Worm (Caenorhabditis elegans) whole organism, early embryonic: Measurements from ENCODE around the gene sre-9.

ENCODE experiments used
- B0310.2 ChIP-seq: sonication (generic microtip); optimal IDR thresholded peaks from 2 replicates; lab custom pipeline; 2016; ENCODE audit warnings: mild to moderate bottlenecking, missing genetic modification characterization, missing compliant biosample characterization
- F13C5.2 ChIP-seq: sonication (generic microtip); optimal IDR thresholded peaks from 2 replicates; lab custom pipeline; 2017; ENCODE audit warnings: mild to moderate bottlenecking, missing genetic modification characterization, inconsistent platforms, missing compliant biosample characterization
- aly-1 ChIP-seq: sonication (generic microtip); optimal IDR thresholded peaks from 2 replicates; lab custom pipeline; 2016; ENCODE audit warnings: missing genetic modification characterization, missing compliant biosample characterization
- ama-1 ChIP-seq: fragments of 150-350 bp; optimal IDR thresholded peaks from 2 replicates; lab custom pipeline; 2014
- ceh-13 ChIP-seq: fragments of 200-800 bp; sonication (Bioruptor generic); optimal IDR thresholded peaks from 2 replicates; lab custom pipeline; 2018; ENCODE audit warnings: mild to moderate bottlenecking, missing genetic modification characterization, missing compliant biosample characterization
- ceh-36 ChIP-seq: sonication (generic microtip); optimal IDR thresholded peaks from 2 replicates; lab custom pipeline; 2016; ENCODE audit warnings: missing genetic modification characterization, inconsistent platforms, missing compliant biosample characterization
- ets-7 ChIP-seq: sonication (generic microtip); optimal IDR thresholded peaks from 2 replicates; lab custom pipeline; 2016; ENCODE audit warnings: missing genotype, missing genetic modification characterization, missing compliant biosample characterization
- flt-1 ChIP-seq: fragments of 200-800 bp; sonication (Bioruptor generic); IDR thresholded peaks from 2 replicates; pipeline ENCODE4 v1.3.6; 2022; ENCODE audit warnings: missing genetic modification characterization, missing compliant biosample characterization
- hmbx-1 ChIP-seq: sonication (generic microtip); optimal IDR thresholded peaks from 2 replicates; lab custom pipeline; 2016; ENCODE audit warnings: mild to moderate bottlenecking, missing genetic modification characterization, missing compliant biosample characterization
- hmg-4 ChIP-seq: fragments of 200-800 bp; sonication (Bioruptor generic); optimal IDR thresholded peaks from 2 replicates; lab custom pipeline; 2018; ENCODE audit warnings: mild to moderate bottlenecking, missing genetic modification characterization, missing compliant biosample characterization
- hnd-1 ChIP-seq: sonication (generic microtip); optimal IDR thresholded peaks from 2 replicates; lab custom pipeline; 2016; ENCODE audit warnings: missing genetic modification characterization, missing compliant biosample characterization
- pes-1 ChIP-seq: fragments of 200-800 bp; sonication (Bioruptor generic); IDR thresholded peaks from 2 replicates; pipeline ENCODE4 v1.3.6; 2022; ENCODE audit warnings: missing genetic modification reagents, missing genetic modification characterization, missing compliant biosample characterization
- scrt-1 ChIP-seq: fragments of 200-800 bp; sonication (Bioruptor generic); IDR thresholded peaks from 2 replicates; pipeline ENCODE4 v1.3.6; 2022; ENCODE audit warnings: missing genetic modification characterization, missing compliant biosample characterization
- sea-1 ChIP-seq: fragments of 200-800 bp; sonication (Bioruptor generic); conservative IDR thresholded peaks from 2 replicates; pipeline ENCODE4 v1.3.6; 2022; ENCODE audit warnings: missing genetic modification characterization, missing compliant biosample characterization
- tbx-11 ChIP-seq: fragments of 200-800 bp; sonication (Bioruptor generic); IDR thresholded peaks from 2 replicates; pipeline ENCODE4 v1.3.6; 2022; ENCODE audit warnings: missing genetic modification characterization, missing compliant biosample characterization
- tbx-37 ChIP-seq: fragments of 200-800 bp; sonication (Bioruptor generic); conservative IDR thresholded peaks from 2 replicates; pipeline ENCODE4 v1.3.6; 2022; ENCODE audit warnings: missing genetic modification reagents, missing genetic modification characterization, missing compliant biosample characterization
- tra-4 ChIP-seq: sonication (generic microtip); optimal IDR thresholded peaks from 2 replicates; lab custom pipeline; 2017; ENCODE audit warnings: missing genetic modification characterization, missing compliant biosample characterization

The sre-9 gene

DNA sequence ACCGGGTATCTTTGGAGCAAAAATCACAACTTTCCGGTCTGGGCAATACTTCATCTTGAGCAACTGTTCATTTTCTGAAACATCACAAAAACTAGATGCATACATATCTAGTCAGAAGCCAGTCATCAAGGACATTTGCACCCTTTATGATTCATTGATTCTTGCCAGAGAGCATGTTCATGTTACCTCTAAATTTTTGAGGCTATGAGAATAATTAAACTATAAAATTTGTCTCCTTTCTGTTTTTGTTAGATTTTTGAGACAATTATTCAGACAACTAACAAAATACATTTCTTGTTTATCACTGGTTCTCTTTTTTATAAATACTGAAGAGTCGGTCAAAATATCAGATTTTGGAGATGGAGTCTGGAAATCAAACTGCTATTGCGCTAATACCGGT is 21.7 kb downstream of the sre-9 start, which contains the start of gene srx-67:
srx-67 (plus strand) TSS at position 301 of the 400 bp plus-strand sequence.
- TF ChIP-seq aly-1 (tag; lab: Kevin White, UChicago) (no peak), ama-1 (lab: Kevin White, UChicago) (no peak), ets-7 (tag; lab: Kevin White, UChicago) (no peak), ceh-36 (no peak), F13C5.2 (tag; lab: Kevin White, UChicago) (no peak), pes-1 (no peak), tra-4 (tag; lab: Kevin White, UChicago) (no peak), hmg-4 (GFP tag; lab: Kevin White, UChicago) (no peak), hmbx-1 (tag; lab: Kevin White, UChicago) (no peak)

DNA sequence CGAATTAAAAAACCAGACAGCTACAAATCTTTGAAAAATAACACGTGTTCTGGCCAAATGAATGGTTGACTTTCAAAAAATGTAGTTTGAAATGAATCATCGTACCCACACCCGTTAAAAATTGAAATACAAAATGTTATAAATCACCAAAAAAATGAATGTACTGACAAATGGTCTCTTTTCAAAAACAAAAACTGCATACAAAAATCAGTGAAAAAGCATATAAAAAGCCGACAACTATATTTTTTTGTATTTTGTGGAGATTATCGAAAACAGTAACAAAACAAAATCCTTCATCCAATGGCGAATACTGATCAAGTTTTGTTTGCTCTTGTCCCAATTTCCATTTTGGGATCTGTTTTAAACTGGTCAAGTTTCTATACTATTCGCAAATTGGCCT is 24.5 kb downstream of the sre-9 start, which contains the start of gene srx-66:
srx-66 (plus strand) TSS at position 301 of the 400 bp plus-strand sequence.
- TF ChIP-seq B0310.2 (tag; lab: Kevin White, UChicago) (no peak), tbx-11 (GFP tag; lab: Robert Waterston, UW) (no peak), ama-1 (lab: Kevin White, UChicago) (no peak), hmbx-1 (tag; lab: Kevin White, UChicago) (no peak), ceh-13 (GFP tag; lab: Kevin White, UChicago) (no peak), tra-4 (tag; lab: Kevin White, UChicago) (no peak), scrt-1 (GFP tag; lab: Robert Waterston, UW) (no peak), sea-1 (no peak), pes-1 (no peak), tbx-37 (GFP tag; lab: Robert Waterston, UW) (no peak), ceh-36 (no peak), hnd-1 (tag; lab: Kevin White, UChicago) (no peak), flt-1 (GFP tag; lab: Robert Waterston, UW) (no peak), hmg-4 (GFP tag; lab: Kevin White, UChicago) (no peak), aly-1 (tag; lab: Kevin White, UChicago) (no peak), ets-7 (tag; lab: Kevin White, UChicago) (no peak), F13C5.2 (tag; lab: Kevin White, UChicago) (no peak)

DNA sequence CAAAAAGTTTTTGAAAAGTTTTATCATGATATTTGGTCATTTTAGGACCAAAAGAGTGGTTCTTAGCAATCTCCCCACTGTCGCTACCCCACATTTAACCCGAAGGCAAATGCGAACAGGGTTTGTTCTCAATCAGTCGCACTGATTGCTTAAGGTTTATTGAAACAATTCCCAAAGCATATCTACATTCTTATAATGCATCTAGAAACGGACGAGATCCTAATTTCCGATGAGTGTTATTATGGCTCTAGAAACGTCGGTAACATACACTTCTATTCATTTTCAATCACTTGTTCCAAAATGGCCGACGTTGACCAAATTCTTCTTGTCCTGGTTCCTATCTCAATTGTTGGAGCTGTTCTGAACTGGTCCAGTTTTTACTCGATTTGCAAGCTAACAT is 26.9 kb downstream of the sre-9 start, which contains the start of gene srx-65:
srx-65 (plus strand) TSS at position 301 of the 400 bp plus-strand sequence.
- TF ChIP-seq pes-1, result no peak
- TF ChIP-seq ets-7 (tag; lab: Kevin White, UChicago), result no peak
- no peak for TF ChIP-seq tra-4 (tag; lab: Kevin White, UChicago)
- TF ChIP-seq ceh-36, result no peak
- no peak for TF ChIP-seq aly-1 (tag; lab: Kevin White, UChicago)
- no peak for TF ChIP-seq F13C5.2 (tag; lab: Kevin White, UChicago)
- no peak for TF ChIP-seq ama-1 (lab: Kevin White, UChicago)
- TF ChIP-seq hmbx-1 (tag; lab: Kevin White, UChicago), result no peak
- TF ChIP-seq tbx-37 (GFP tag; lab: Robert Waterston, UW), result no peak
- TF ChIP-seq sea-1, result no peak
- no peak for TF ChIP-seq B0310.2 (tag; lab: Kevin White, UChicago)
- no peak for TF ChIP-seq hnd-1 (tag; lab: Kevin White, UChicago)
- TF ChIP-seq tbx-11 (GFP tag; lab: Robert Waterston, UW), result no peak
- TF ChIP-seq flt-1 (GFP tag; lab: Robert Waterston, UW), result no peak
- TF ChIP-seq ceh-13 (GFP tag; lab: Kevin White, UChicago), result no peak
- no peak for TF ChIP-seq hmg-4 (GFP tag; lab: Kevin White, UChicago)
- no peak for TF ChIP-seq scrt-1 (GFP tag; lab: Robert Waterston, UW)

DNA sequence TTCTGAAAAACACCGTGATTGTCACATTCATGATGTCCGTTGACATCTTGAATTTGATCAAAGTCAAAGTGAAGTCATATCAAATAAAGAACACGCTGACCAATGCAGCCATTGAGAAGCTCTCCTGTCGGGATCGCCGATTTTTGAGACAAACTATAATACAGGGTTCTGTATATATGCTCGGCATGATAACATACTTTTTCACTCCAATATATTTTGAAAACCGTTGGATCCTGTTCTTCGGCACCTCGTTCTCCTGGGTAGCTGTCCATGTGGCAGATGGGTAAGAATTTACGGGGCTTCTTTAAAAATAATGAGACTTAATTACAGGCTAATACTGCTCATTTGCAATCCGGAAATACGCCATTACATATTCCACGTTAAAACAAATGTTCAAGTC is 27.8 kb downstream of the sre-9 start:
- TF ChIP-seq hnd-1 (tag; lab: Kevin White, UChicago) (no peak), scrt-1 (GFP tag; lab: Robert Waterston, UW) (no peak), tbx-11 (GFP tag; lab: Robert Waterston, UW) (no peak), ceh-36 (no peak), pes-1 (no peak), F13C5.2 (tag; lab: Kevin White, UChicago) (no peak), hmg-4 (GFP tag; lab: Kevin White, UChicago) (no peak), ama-1 (lab: Kevin White, UChicago) (no peak), tbx-37 (GFP tag; lab: Robert Waterston, UW) (no peak), sea-1 (no peak), tra-4 (tag; lab: Kevin White, UChicago) (no peak), hmbx-1 (tag; lab: Kevin White, UChicago) (no peak), ceh-13 (GFP tag; lab: Kevin White, UChicago) (no peak), aly-1 (tag; lab: Kevin White, UChicago) (no peak), ets-7 (tag; lab: Kevin White, UChicago) (no peak), flt-1 (GFP tag; lab: Robert Waterston, UW) (no peak)

DNA sequence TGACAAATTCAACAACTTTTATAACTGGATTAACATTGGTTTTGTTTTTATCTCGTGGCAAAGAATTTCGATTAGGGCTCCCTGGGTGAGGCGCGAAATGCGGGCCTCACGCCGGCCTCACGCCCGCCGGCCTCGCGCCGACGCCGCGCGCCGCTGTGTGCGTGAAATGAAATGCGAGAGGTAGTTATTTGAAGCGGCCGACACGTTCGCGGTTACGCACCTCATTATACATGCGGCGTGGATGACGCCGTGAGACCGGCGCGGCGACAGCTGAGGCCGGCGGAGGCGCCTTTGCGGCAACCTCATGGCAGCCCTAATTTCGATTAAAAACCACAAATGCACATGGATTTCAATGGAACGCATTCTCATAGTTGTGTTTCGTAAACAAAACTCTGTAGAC is 32.8 kb downstream of the sre-9 start:
- TF ChIP-seq flt-1 (GFP tag; lab: Robert Waterston, UW), result no peak
- TF ChIP-seq pes-1, result no peak

DNA sequence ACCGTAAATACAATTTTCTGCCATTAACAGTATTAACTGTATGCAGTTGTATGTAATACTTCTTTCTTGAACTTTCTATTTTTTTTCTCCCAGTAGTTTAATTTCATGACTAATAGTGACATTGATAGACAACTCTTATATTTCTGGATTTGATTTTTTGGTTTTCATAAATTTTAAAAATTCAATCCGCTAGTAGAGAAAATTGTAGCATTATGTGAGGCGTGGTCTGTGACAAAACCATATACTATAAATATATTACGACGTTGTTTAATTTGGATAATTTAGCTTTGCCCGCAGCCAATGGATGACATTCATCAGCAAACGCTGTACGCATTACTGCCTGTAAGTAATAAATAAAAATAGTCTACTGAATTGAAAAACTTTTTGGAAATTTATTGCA is 34.3 kb downstream of the sre-9 start, which contains the start of gene srx-64:
srx-64 (plus strand) TSS at position 301 of the 400 bp plus-strand sequence.
- no peak for TF ChIP-seq hmbx-1 (tag; lab: Kevin White, UChicago)

DNA sequence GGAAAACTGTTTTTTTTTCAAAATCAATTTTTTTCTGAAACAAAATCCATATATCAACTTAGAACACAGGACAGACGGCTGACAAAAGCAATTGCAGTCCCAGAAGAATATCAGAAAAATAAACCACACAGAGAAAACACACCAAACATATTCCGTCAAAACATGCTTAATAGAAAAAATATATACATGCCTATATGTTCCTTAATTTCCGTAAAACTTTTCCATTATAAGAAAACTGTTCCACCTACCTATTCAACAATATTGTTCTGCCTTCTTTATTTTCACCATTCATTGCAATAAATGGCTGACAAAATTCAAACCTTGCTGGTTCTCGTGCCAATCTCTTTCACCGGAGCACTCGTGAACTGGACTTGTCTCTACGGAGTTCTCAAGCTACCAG is 36.6 kb downstream of the sre-9 start, which contains the start of gene srx-63:
srx-63 (plus strand) TSS at position 301 of the 400 bp plus-strand sequence.
- TF ChIP-seq hmg-4 (GFP tag; lab: Kevin White, UChicago), result no peak
- no peak for TF ChIP-seq flt-1 (GFP tag; lab: Robert Waterston, UW)
